Fruit fly (Drosophila melanogaster): ENCODE data around the gene LSm-4.
A peak's percentile ranks its signal among the peaks of the same experiment; 100 is the strongest.

The LSm-4 gene

DNA sequence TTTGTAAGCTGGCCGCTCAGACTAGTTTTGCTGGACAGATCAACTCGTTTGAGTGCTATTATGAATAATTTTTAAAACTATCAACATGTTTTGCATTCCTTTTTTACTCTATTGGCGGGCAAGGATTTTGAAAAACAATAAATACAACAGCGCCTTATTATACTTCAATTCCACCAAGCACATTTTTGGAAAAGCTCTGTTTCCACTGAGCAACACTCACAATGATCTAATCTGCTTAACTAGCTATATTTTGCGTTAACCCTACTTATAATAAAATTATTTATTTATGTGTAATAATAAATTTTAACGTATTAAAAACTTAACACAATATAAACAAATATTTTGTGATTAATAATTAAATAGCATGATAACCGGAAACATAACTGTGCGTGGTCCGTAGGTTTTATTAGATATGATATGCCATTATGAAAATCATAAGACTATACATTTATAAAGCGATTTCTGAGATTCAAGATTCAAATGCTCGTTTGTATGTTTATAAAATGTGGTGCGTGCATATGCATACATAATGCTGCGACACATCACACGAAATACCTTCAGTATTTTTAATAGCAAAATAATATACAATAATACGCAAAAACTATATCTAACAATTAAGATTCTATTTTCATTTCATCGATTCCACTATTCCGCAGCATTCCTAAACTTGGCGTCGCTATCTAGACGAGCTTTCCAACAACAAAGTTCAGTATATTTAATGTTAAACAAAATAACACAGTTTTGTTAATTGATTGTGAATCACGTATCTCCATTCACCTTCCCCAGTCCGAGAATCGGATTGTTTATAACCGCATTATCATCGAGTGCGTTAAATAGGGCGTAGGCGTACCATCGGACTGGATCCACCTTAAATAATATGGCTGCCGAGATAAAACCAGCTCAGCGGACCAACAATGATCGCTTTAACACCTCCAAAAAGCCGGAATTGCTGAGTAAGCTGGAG lies 17.9 kb upstream of the LSm-4 start, which contains the start of the genes pie and Wdfy2:
Gene pie, minus strand, starts transcription at position 138 of the 964 bp plus-strand sequence.
Gene Wdfy2, plus strand, starts transcription at position 649 of the 964 bp plus-strand sequence.
- TF ChIP-seq sage (GFP tag; optimal IDR thresholded peaks at IDR 0.05) (no peak), Mio (GFP tag; optimal IDR thresholded peaks at IDR 0.05) (no peak), Dif (GFP tag; optimal IDR thresholded peaks at IDR 0.05; ENCODE audit: partially characterized antibody) (no peak), tai (GFP tag; optimal IDR thresholded peaks at IDR 0.05) (no peak), GATAd (GFP tag; optimal IDR thresholded peaks at IDR 0.05) (no peak), Vsx2 (GFP tag; optimal IDR thresholded peaks at IDR 0.05; ENCODE audit: partially characterized antibody) (no peak), dsf (GFP tag; optimal IDR thresholded peaks at IDR 0.05; ENCODE audit: borderline replicate concordance) (no peak), Hnf4 (GFP tag; optimal IDR thresholded peaks at IDR 0.05) (no peak), woc (GFP tag; optimal IDR thresholded peaks at IDR 0.05) (peak; percentile 41), Hr78 (GFP tag; optimal IDR thresholded peaks at IDR 0.05) (peak; percentile 83), CG9705 (GFP tag; optimal IDR thresholded peaks at IDR 0.05) (no peak), brk (GFP tag; optimal IDR thresholded peaks at IDR 0.05) (no peak), N (GFP tag; optimal IDR thresholded peaks at IDR 0.05) (peak; percentile 99), jim (GFP tag; optimal IDR thresholded peaks at IDR 0.05) (no peak), h (GFP tag; optimal IDR thresholded peaks at IDR 0.05) (no peak), pan (optimal IDR thresholded peaks at IDR 0.05) (no peak), dmrt93B (GFP tag; optimal IDR thresholded peaks at IDR 0.05) (no peak), lola (GFP tag; optimal IDR thresholded peaks at IDR 0.05) (peak; percentile 79), Abd-B (GFP tag; optimal IDR thresholded peaks at IDR 0.05) (no peak), Rel (GFP tag; optimal IDR thresholded peaks at IDR 0.05) (no peak), Rel (tag; optimal IDR thresholded peaks at IDR 0.05) (peak; percentile 95), Sp1 (GFP tag; optimal IDR thresholded peaks at IDR 0.05) (no peak), CrebA (GFP tag; optimal IDR thresholded peaks at IDR 0.05; ENCODE audit: borderline replicate concordance) (no peak), Jra (GFP tag; optimal IDR thresholded peaks at IDR 0.05) (no peak), CG32264 (GFP tag; optimal IDR thresholded peaks at IDR 0.05) (no peak), HLH106 (tag; optimal IDR thresholded peaks at IDR 0.05) (no peak), fru (GFP tag; optimal IDR thresholded peaks at IDR 0.05) (no peak)

DNA sequence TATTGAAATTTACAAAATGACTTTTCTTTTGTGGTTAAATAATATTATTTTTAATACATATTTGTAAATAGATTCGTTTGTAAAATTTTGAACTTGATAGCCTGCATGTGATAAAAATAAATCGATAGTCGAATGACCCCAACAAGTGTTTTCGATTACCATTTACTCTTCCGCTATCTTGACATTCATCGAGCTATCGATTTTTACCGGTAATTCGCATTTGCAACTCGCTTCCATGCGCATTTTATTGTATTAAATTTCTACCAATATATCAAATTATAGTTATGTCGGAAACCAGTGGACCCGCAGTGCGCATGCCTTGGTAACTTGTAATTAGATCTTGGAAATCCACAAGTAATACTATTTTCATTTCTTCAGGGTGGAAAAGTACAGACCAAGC lies 14.0 kb upstream of the LSm-4 start, which contains the start of gene RfC3:
Gene RfC3, plus strand, starts transcription at position 210 of the 400 bp plus-strand sequence.
- TF ChIP-seq CG9705 (GFP tag; optimal IDR thresholded peaks at IDR 0.05) (no peak), woc (GFP tag; optimal IDR thresholded peaks at IDR 0.05) (no peak), GATAd (GFP tag; optimal IDR thresholded peaks at IDR 0.05) (no peak), h (GFP tag; optimal IDR thresholded peaks at IDR 0.05) (no peak), ey (GFP tag; optimal IDR thresholded peaks at IDR 0.05) (no peak)

DNA sequence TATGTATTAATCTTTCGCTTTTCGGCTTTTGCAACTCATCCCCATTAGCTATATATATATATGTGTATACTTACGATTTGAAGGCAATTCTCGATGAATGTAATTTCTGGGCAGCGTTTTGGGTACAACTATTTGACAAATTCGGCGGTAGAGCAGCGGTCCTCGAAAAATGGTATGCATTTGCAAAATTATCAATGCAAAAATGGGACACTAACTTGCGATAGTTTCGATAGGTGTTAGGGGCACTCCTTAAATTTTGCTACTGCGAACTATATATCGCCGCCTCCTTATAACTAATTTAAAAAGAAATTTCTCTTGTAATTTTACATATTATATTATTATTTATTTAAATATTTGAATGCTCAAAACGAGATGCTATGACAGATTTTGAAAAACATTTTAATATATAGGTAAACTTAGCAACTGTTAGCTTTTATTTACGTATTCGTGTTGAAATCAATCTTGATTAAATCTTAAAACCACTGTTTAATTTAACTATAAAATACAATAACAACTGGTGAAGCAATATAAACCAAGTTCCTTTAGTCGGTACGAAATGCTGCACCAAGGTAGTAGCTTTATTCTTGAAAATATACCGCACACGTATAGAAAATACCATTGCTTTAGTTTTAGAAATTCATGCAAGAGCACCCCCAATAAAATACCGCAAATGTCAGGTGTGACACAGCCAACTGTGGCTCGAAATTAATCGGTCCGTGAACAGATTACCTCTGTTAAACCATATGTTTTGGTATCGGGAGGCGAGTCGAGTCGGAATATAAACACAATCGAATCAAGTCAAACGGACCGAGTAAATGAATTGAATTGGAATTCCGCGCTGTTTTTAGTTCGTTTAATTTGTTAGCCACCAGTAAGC lies 8.5 kb upstream of the LSm-4 start, which contains the start of the genes CG5355 and Klp31E:
Gene CG5355, minus strand, starts transcription at position 213 of the 877 bp plus-strand sequence.
Gene Klp31E, plus strand, starts transcription at position 767 of the 877 bp plus-strand sequence.
- TF ChIP-seq psq (GFP tag; optimal IDR thresholded peaks at IDR 0.05) (peak; percentile 63), foxo (GFP tag; optimal IDR thresholded peaks at IDR 0.05) (no peak), pan (optimal IDR thresholded peaks at IDR 0.05) (no peak), usp (GFP tag; optimal IDR thresholded peaks at IDR 0.05) (no peak), GATAd (GFP tag; optimal IDR thresholded peaks at IDR 0.05) (no peak), h (GFP tag; optimal IDR thresholded peaks at IDR 0.05) (no peak), CG32264 (GFP tag; optimal IDR thresholded peaks at IDR 0.05) (peak; percentile 28), CG9705 (GFP tag; optimal IDR thresholded peaks at IDR 0.05) (peak; percentile 44), Hnf4 (GFP tag; optimal IDR thresholded peaks at IDR 0.05) (peak; percentile 21), Sp1 (GFP tag; optimal IDR thresholded peaks at IDR 0.05) (peak; percentile 61), rgr (GFP tag; optimal IDR thresholded peaks at IDR 0.05) (no peak), sv (GFP tag; optimal IDR thresholded peaks at IDR 0.05) (no peak), OdsH (GFP tag; optimal IDR thresholded peaks at IDR 0.05) (peak; percentile 5), woc (GFP tag; optimal IDR thresholded peaks at IDR 0.05) (peak; percentile 53), Myc (optimal IDR thresholded peaks at IDR 0.05) (no peak), Hr83 (GFP tag; optimal IDR thresholded peaks at IDR 0.05; ENCODE audit: poor library complexity, severe bottlenecking) (peak; percentile 49), Rel (GFP tag; optimal IDR thresholded peaks at IDR 0.05) (no peak), Rel (tag; optimal IDR thresholded peaks at IDR 0.05) (no peak), tai (GFP tag; optimal IDR thresholded peaks at IDR 0.05) (peak; percentile 5), ey (GFP tag; optimal IDR thresholded peaks at IDR 0.05) (peak; percentile 41), Abd-B (GFP tag; optimal IDR thresholded peaks at IDR 0.05) (no peak), HLH106 (tag; optimal IDR thresholded peaks at IDR 0.05) (peak; percentile 75), brk (GFP tag; optimal IDR thresholded peaks at IDR 0.05) (no peak), dl (GFP tag; optimal IDR thresholded peaks at IDR 0.05; ENCODE audit: insufficient read depth in 1 of 2, partially characterized antibody in 2 of 2) (no peak)
